Worm (Caenorhabditis elegans) whole organism, late embryonic: Measurements from ENCODE around the gene drn-1.
A peak's percentile ranks its signal among the peaks of the same experiment; 100 is the strongest.

Source experiments
- C38D4.7 ChIP-seq: fragments of 200-800 bp; sonication (Bioruptor generic); optimal IDR thresholded peaks from 2 replicates; lab custom pipeline; 2018; ENCODE audit warnings: mild to moderate bottlenecking, missing genetic modification characterization, moderate library complexity, missing compliant biosample characterization
- F13H6.1 ChIP-seq: sonication (generic microtip); optimal IDR thresholded peaks from 2 replicates; lab custom pipeline; 2016; ENCODE audit warnings: missing genetic modification characterization, missing compliant biosample characterization
- T23F11.4 ChIP-seq: fragments of 200-800 bp; sonication (Bioruptor generic); optimal IDR thresholded peaks from 2 replicates; lab custom pipeline; 2018; ENCODE audit warnings: mild to moderate bottlenecking, missing genetic modification characterization, missing compliant biosample characterization
- ahr-1 ChIP-seq: sonication (generic microtip); optimal IDR thresholded peaks from 2 replicates; lab custom pipeline; 2016; ENCODE audit warnings: missing genetic modification characterization, missing compliant biosample characterization
- ceh-18 ChIP-seq: sonication (generic microtip); optimal IDR thresholded peaks from 2 replicates; lab custom pipeline; 2016; ENCODE audit warnings: missing genetic modification characterization, missing compliant biosample characterization
- ceh-19 ChIP-seq: fragments of 200-800 bp; sonication (Bioruptor generic); optimal IDR thresholded peaks from 2 replicates; lab custom pipeline; 2018; ENCODE audit warnings: mild to moderate bottlenecking, missing genetic modification characterization, missing compliant biosample characterization
- ceh-2 ChIP-seq: sonication (generic microtip); optimal IDR thresholded peaks from 2 replicates; lab custom pipeline; 2016; ENCODE audit warnings: missing genotype, missing genetic modification characterization, missing compliant biosample characterization
- ceh-22 ChIP-seq: sonication (generic microtip); optimal IDR thresholded peaks from 2 replicates; lab custom pipeline; 2017; ENCODE audit warnings: missing biosample characterization, missing genetic modification characterization
- ceh-24 ChIP-seq: sonication (generic microtip); optimal IDR thresholded peaks from 2 replicates; lab custom pipeline; 2016; ENCODE audit warnings: mild to moderate bottlenecking, missing genetic modification characterization, missing compliant biosample characterization
- ceh-31 ChIP-seq: sonication (generic microtip); optimal IDR thresholded peaks from 2 replicates; lab custom pipeline; 2016; ENCODE audit warnings: missing genetic modification characterization, missing compliant biosample characterization
- ceh-34 ChIP-seq: sonication (generic microtip); optimal IDR thresholded peaks from 2 replicates; lab custom pipeline; 2016; ENCODE audit warnings: mild to moderate bottlenecking, missing genetic modification characterization, missing compliant biosample characterization
- ceh-6 ChIP-seq: fragments of 200-800 bp; sonication (Bioruptor generic); optimal IDR thresholded peaks from 2 replicates; lab custom pipeline; 2018; ENCODE audit warnings: mild to moderate bottlenecking, missing genetic modification characterization, missing compliant biosample characterization
- dmd-4 ChIP-seq: sonication (generic microtip); optimal IDR thresholded peaks from 2 replicates; lab custom pipeline; 2016; ENCODE audit warnings: borderline replicate concordance, missing genetic modification characterization, missing compliant biosample characterization
- dve-1 ChIP-seq: sonication (generic microtip); optimal IDR thresholded peaks from 2 replicates; lab custom pipeline; 2017; ENCODE audit warnings: antibody characterized with exemption, mild to moderate bottlenecking, missing genetic modification characterization, missing compliant biosample characterization
- elt-2 ChIP-seq: sonication (generic microtip); optimal IDR thresholded peaks from 2 replicates; lab custom pipeline; 2016; ENCODE audit warnings: missing genetic modification reagents, missing genetic modification characterization, missing compliant biosample characterization
- elt-4 ChIP-seq: sonication (generic microtip); optimal IDR thresholded peaks from 2 replicates; lab custom pipeline; 2016; ENCODE audit warnings: missing genetic modification characterization, missing compliant biosample characterization
- eyg-1 ChIP-seq: sonication (generic microtip); optimal IDR thresholded peaks from 2 replicates; lab custom pipeline; 2016; ENCODE audit warnings: missing genotype, missing genetic modification characterization, missing compliant biosample characterization
- fkh-10 ChIP-seq: fragments of 150-350 bp; optimal IDR thresholded peaks from 2 replicates; lab custom pipeline; 2014; ENCODE audit warnings: missing biosample characterization, missing genetic modification reagents, missing genetic modification characterization
- fkh-6 ChIP-seq: sonication (generic microtip); optimal IDR thresholded peaks from 2 replicates; lab custom pipeline; 2016; ENCODE audit warnings: missing genetic modification characterization, missing compliant biosample characterization
- gmeb-2 ChIP-seq: sonication (generic microtip); optimal IDR thresholded peaks from 2 replicates; lab custom pipeline; 2016; ENCODE audit warnings: missing genetic modification characterization, inconsistent platforms, missing compliant biosample characterization
- hlh-15 ChIP-seq: sonication (generic microtip); optimal IDR thresholded peaks from 2 replicates; lab custom pipeline; 2016; ENCODE audit warnings: missing genetic modification characterization, missing compliant biosample characterization
- hlh-30 ChIP-seq: sonication (generic microtip); optimal IDR thresholded peaks from 2 replicates; lab custom pipeline; 2017; ENCODE audit warnings: antibody characterized with exemption, missing genetic modification characterization, missing compliant biosample characterization; ENCODE audit not compliant: insufficient read depth
- hlh-6 ChIP-seq: sonication (generic microtip); optimal IDR thresholded peaks from 2 replicates; lab custom pipeline; 2016; ENCODE audit warnings: missing genotype, missing genetic modification characterization, missing compliant biosample characterization
- hlh-8 ChIP-seq: sonication (generic microtip); optimal IDR thresholded peaks from 2 replicates; lab custom pipeline; 2016; ENCODE audit warnings: missing genotype, missing genetic modification characterization, missing compliant biosample characterization
- lin-11 ChIP-seq: fragments of 200-800 bp; sonication (Bioruptor generic); optimal IDR thresholded peaks from 2 replicates; lab custom pipeline; 2018; ENCODE audit warnings: mild to moderate bottlenecking, missing genetic modification characterization, missing compliant biosample characterization
- madf-2 ChIP-seq: sonication (generic microtip); optimal IDR thresholded peaks from 2 replicates; lab custom pipeline; 2017; ENCODE audit warnings: missing genetic modification characterization, missing compliant biosample characterization
- nfya-1 ChIP-seq: sonication (generic microtip); optimal IDR thresholded peaks from 2 replicates; lab custom pipeline; 2017; ENCODE audit warnings: missing genetic modification characterization, mild to moderate bottlenecking, missing compliant biosample characterization, antibody characterized with exemption, moderate library complexity
- nhr-232 ChIP-seq: sonication (generic microtip); optimal IDR thresholded peaks from 2 replicates; lab custom pipeline; 2016; ENCODE audit warnings: missing genetic modification characterization, missing compliant biosample characterization
- pat-9 ChIP-seq: fragments of 200-800 bp; sonication (Bioruptor generic); optimal IDR thresholded peaks from 2 replicates; lab custom pipeline; 2018; ENCODE audit warnings: mild to moderate bottlenecking, missing genetic modification characterization, moderate library complexity, missing compliant biosample characterization
- pax-1 ChIP-seq: fragments of 150-350 bp; optimal IDR thresholded peaks from 2 replicates; lab custom pipeline; 2014; ENCODE audit warnings: missing biosample characterization, missing genetic modification characterization
- pqm-1 ChIP-seq: sonication (generic microtip); optimal IDR thresholded peaks from 2 replicates; lab custom pipeline; 2016; ENCODE audit warnings: missing genetic modification characterization, missing compliant biosample characterization
- pros-1 ChIP-seq: fragments of 150-350 bp; optimal IDR thresholded peaks from 2 replicates; lab custom pipeline; 2014; ENCODE audit warnings: missing biosample characterization, missing genetic modification reagents, missing genetic modification characterization
- ref-2 ChIP-seq: sonication (generic microtip); optimal IDR thresholded peaks from 2 replicates; lab custom pipeline; 2016; ENCODE audit warnings: missing genetic modification characterization, missing compliant biosample characterization
- rnt-1 ChIP-seq: sonication (generic microtip); optimal IDR thresholded peaks from 2 replicates; lab custom pipeline; 2016; ENCODE audit warnings: missing genetic modification characterization, missing compliant biosample characterization
- syd-9 ChIP-seq: sonication (generic microtip); optimal IDR thresholded peaks from 2 replicates; lab custom pipeline; 2016; ENCODE audit warnings: mild to moderate bottlenecking, missing genetic modification characterization, moderate library complexity, missing compliant biosample characterization
- tbx-2 ChIP-seq: sonication (generic microtip); optimal IDR thresholded peaks from 2 replicates; lab custom pipeline; 2016; ENCODE audit warnings: missing genetic modification characterization, missing compliant biosample characterization
- tbx-7 ChIP-seq: sonication (generic microtip); optimal IDR thresholded peaks from 2 replicates; lab custom pipeline; 2016; ENCODE audit warnings: missing genotype, missing genetic modification characterization, missing compliant biosample characterization
- unc-3 ChIP-seq, 2 experiments: fragments of 200-800 bp in 1 of 2; sonication (Bioruptor generic) in 1 of 2; sonication (generic microtip) in 1 of 2; conservative IDR thresholded peaks in 1 of 2; optimal IDR thresholded peaks in 1 of 2; 2 replicates each; pipeline versions ENCODE4 v1.3.6 to Lab custom; 2016 to 2022; ENCODE audit warnings: missing compliant biosample characterization in 2 of 2, missing genetic modification characterization in 2 of 2, missing genetic modification reagents in 1 of 2
- unc-42 ChIP-seq: sonication (generic microtip); optimal IDR thresholded peaks from 2 replicates; lab custom pipeline; 2016; ENCODE audit warnings: missing genotype, missing genetic modification characterization, missing compliant biosample characterization
- unc-55 ChIP-seq: sonication (generic microtip); optimal IDR thresholded peaks from 2 replicates; lab custom pipeline; 2017; ENCODE audit warnings: missing biosample characterization, missing genetic modification reagents, missing genetic modification characterization

drn-1 gene

ce11 chrII:5235758-5236157 is 35.9 kb downstream of the drn-1 start, which contains the start of gene pho-1:
Gene pho-1, minus strand, starts transcription at chrII:5235846.
- no peak for TF ChIP-seq C38D4.7
- TF ChIP-seq nfya-1 (tag; lab: Kevin White, UChicago): no peak
- no peak for TF ChIP-seq ceh-6

DNA sequence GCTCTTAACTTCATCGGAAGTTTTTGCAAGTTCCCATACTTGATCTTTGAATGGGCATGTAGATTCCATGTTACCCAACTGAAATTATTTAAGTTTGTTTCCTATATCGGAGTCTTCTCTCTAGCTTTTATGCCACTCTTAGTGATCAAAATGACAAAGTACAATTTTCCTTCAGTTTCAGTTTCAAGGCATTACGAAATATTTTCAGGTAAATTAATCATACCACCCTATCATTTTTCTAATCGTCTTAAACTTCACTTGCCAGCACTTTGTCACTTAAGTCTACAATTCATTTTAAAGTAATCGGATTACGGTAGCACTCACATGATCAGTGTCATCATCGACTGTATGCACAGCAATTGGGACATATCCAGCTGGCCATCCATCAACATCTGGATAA is 36.9 kb downstream of the drn-1 start:
- TF ChIP-seq pat-9 (no peak), unc-3 (GFP tag; conservative IDR thresholded peaks at IDR 0.05; lab: Robert Waterston, UW) (no peak), unc-3 (tag; optimal IDR thresholded peaks at IDR 0.05; lab: Kevin White, UChicago) (no peak), madf-2 (tag; lab: Kevin White, UChicago) (no peak), pros-1 (tag; lab: Kevin White, UChicago) (no peak), ceh-22 (no peak), tbx-7 (tag; lab: Kevin White, UChicago) (no peak)

DNA sequence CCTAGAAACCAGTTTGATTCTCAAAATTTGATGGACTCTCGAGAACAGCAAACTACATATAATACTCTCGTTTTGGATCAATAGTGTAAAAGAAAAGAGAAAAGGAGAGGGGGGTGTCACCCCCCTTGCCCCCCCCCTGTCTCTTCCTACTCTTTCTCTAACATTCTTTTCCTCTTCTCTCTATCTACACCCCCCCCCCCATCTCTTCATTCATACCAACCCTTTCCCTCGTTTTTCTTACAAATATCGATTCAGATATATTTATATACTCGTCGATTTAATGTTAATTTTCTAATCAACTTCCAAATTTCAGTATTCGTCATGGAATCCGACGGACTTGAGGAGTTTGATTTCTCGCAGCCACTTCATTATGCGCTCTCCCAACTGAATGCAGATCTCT is 40.5 kb downstream of the drn-1 start, which contains the start of gene EGAP2.1:
EGAP2.1 (plus strand) TSS at position 301 of the 400 bp plus-strand sequence.
- TF ChIP-seq ceh-19 (GFP tag; lab: Kevin White, UChicago) (no peak), dmd-4 (tag; lab: Kevin White, UChicago) (no peak), hlh-15 (tag; lab: Kevin White, UChicago) (no peak), fkh-10 (no peak)

DNA sequence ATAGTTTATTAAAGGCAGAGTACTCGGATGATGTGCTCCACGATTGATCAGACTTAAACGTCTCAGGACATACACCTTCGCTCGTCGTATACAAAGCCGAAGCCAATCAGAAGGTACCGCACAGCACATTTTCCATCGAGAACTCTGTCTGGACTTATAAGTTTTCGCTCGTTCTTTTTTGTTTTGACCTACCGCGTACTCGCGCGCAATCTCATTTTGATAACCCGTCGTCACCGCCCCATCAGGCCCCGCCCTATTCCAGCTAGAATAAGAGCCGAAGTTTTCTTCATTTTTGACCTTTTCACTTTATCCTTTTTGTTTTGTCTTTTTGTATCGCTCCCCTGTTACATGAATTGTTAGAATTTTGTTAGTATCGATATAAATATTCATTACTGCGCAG is 42.0 kb downstream of the drn-1 start, which contains the start of gene EGAP2.2:
EGAP2.2 (plus strand) TSS at position 301 of the 400 bp plus-strand sequence.
- TF ChIP-seq ceh-19 (GFP tag; lab: Kevin White, UChicago) (no peak), elt-4 (tag; lab: Kevin White, UChicago) (no peak), ceh-2 (tag; lab: Kevin White, UChicago) (no peak), tbx-2 (tag; lab: Kevin White, UChicago) (no peak), hlh-30 (no peak), hlh-8 (tag; lab: Kevin White, UChicago) (no peak), gmeb-2 (tag; lab: Kevin White, UChicago) (no peak), ahr-1 (tag; lab: Kevin White, UChicago) (no peak), pax-1 (tag; lab: Kevin White, UChicago) (no peak), elt-2 (no peak)

DNA sequence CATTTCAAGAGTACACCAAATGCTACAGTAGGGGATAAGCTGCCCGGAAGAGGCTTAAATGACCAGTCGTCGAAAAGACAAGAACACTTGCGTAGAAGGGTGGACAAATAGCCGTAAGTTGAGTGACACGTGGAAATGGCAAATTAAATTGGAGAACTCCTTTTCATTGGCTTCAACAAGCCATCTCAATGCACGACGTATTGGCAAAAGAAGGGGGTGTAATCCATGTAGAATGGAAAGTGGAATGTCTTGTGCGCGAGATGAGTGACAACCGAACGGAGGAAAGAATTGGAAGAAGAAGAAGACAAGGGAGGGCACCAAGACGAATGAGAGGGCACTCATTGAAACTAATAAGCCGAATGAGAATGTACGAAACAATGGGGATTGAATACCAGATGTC is 43.0 kb downstream of the drn-1 start:
- TF ChIP-seq hlh-15 (tag; lab: Kevin White, UChicago): no peak
- no peak for TF ChIP-seq ceh-6
- TF ChIP-seq fkh-6 (tag; lab: Kevin White, UChicago): no peak
- TF ChIP-seq ceh-31 (tag; lab: Kevin White, UChicago): peak; percentile 38
- TF ChIP-seq dmd-4 (tag; lab: Kevin White, UChicago): no peak
- TF ChIP-seq ceh-24 (tag; lab: Kevin White, UChicago): no peak
- TF ChIP-seq nhr-232 (tag; lab: Kevin White, UChicago): no peak
- no peak for TF ChIP-seq ceh-19 (GFP tag; lab: Kevin White, UChicago)
- peak; percentile 63 for TF ChIP-seq unc-55 (GFP tag; lab: Kevin White, UChicago)
- no peak for TF ChIP-seq ceh-2 (tag; lab: Kevin White, UChicago)
- TF ChIP-seq unc-42: peak; percentile 36

DNA sequence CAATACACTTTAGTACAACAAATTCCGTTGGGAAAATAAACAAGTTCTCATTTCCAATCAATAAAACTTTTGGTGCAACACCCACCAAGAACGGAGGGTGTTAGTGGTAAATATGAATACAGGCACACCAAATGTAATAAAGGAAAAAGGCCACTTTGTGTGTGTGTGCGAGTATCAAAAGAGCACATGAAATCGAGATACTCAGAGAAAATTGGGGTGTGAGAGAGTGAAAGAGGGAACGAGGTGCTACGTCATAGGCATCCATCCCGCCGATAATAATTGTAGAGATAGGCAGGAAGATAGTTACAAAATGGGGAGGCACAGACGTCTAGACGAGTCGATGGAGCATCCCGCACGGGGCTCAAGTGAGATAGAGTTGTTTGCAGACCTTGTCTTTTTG is 43.9 kb downstream of the drn-1 start:
- peak; percentile 39 for TF ChIP-seq dve-1
- peak; percentile 34 for TF ChIP-seq nfya-1 (tag; lab: Kevin White, UChicago)
- TF ChIP-seq rnt-1 (tag; lab: Kevin White, UChicago): no peak
- TF ChIP-seq ceh-22: no peak
- TF ChIP-seq hlh-6 (tag; lab: Kevin White, UChicago): no peak
- peak; percentile 26 for TF ChIP-seq unc-55 (GFP tag; lab: Kevin White, UChicago)
- TF ChIP-seq syd-9 (tag; lab: Kevin White, UChicago): no peak
- TF ChIP-seq ahr-1 (tag; lab: Kevin White, UChicago): no peak
- no peak for TF ChIP-seq eyg-1
- peak; percentile 53 for TF ChIP-seq ceh-18 (tag; lab: Kevin White, UChicago)
- TF ChIP-seq T23F11.4 (GFP tag; lab: Kevin White, UChicago): no peak
- TF ChIP-seq ceh-34 (tag; lab: Kevin White, UChicago): peak; percentile 12
- peak; percentile 61 for TF ChIP-seq ceh-2 (tag; lab: Kevin White, UChicago)
- no peak for TF ChIP-seq hlh-30
- peak; percentile 62 for TF ChIP-seq tbx-2 (tag; lab: Kevin White, UChicago)
- TF ChIP-seq F13H6.1: peak; percentile 30
- TF ChIP-seq elt-2: peak; percentile 91
- no peak for TF ChIP-seq ceh-31 (tag; lab: Kevin White, UChicago)
- TF ChIP-seq unc-42: peak; percentile 54
- no peak for TF ChIP-seq pqm-1 (tag; lab: Kevin White, UChicago)
- peak; percentile 70 for TF ChIP-seq ref-2 (tag; lab: Kevin White, UChicago)
- TF ChIP-seq lin-11: no peak
